Worm (Caenorhabditis elegans): Measurements from ENCODE around the gene ins-13.

ins-13 gene

ce11 chrII:5547442-5547894, 2.8 kb upstream of the ins-13 start, which contains the start of gene acdh-2:
Gene acdh-2 (minus strand): TSS chrII:5547492.
- peak; percentile 51 for TF ChIP-seq nhr-71 (tag; optimal IDR thresholded peaks at IDR 0.05)
- TF ChIP-seq egl-27 (tag; optimal IDR thresholded peaks at IDR 0.05): no peak
- TF ChIP-seq snu-23 (GFP tag; optimal IDR thresholded peaks at IDR 0.05): peak; percentile 22

- TF ChIP-seq C16A3.4 (tag; optimal IDR thresholded peaks at IDR 0.05) (peak; percentile 63), lin-13 (GFP tag; optimal IDR thresholded peaks at IDR 0.05) (peak; percentile 31), elt-2 (tag; optimal IDR thresholded peaks at IDR 0.05) (peak; percentile 77), lin-39 (tag; optimal IDR thresholded peaks at IDR 0.05) (peak; percentile 70), snu-23 (GFP tag; optimal IDR thresholded peaks at IDR 0.05) (peak; percentile 70), fos-1 (tag; optimal IDR thresholded peaks at IDR 0.05) (no peak), isw-1 (GFP tag; IDR thresholded peaks at IDR 0.05) (no peak), ceh-8 (GFP tag; optimal IDR thresholded peaks at IDR 0.05) (no peak), C04F5.9 (tag; optimal IDR thresholded peaks at IDR 0.05) (peak; percentile 57), lin-14 (GFP tag; optimal IDR thresholded peaks at IDR 0.05) (peak; percentile 32), nhr-20 (tag; optimal IDR thresholded peaks at IDR 0.05) (peak; percentile 77), pax-3 (tag; optimal IDR thresholded peaks at IDR 0.05) (no peak), fkh-4 (tag; optimal IDR thresholded peaks at IDR 0.05; ENCODE audit: borderline replicate concordance) (no peak), nhr-11 (tag; optimal IDR thresholded peaks at IDR 0.05) (no peak), grh-1 (GFP tag; IDR thresholded peaks at IDR 0.05) (no peak), dpl-1 (GFP tag; optimal IDR thresholded peaks at IDR 0.05) (peak; percentile 11 to 47 (median 25)), nhr-85 (tag) (peak; percentile 66), nhr-28 (tag; optimal IDR thresholded peaks at IDR 0.05) (no peak), hlh-4 (tag; optimal IDR thresholded peaks at IDR 0.05) (no peak), ama-1 (optimal IDR thresholded peaks at IDR 0.05) (peak; percentile 97), nhr-19 (GFP tag; conservative IDR thresholded peaks at IDR 0.05) (peak; percentile 82), skn-1 (tag; optimal IDR thresholded peaks at IDR 0.05) (peak; percentile 26), unc-62 (GFP tag; optimal IDR thresholded peaks at IDR 0.05) (no peak), ets-5 (GFP tag; IDR thresholded peaks at IDR 0.05) (no peak), pag-3 (tag; optimal IDR thresholded peaks at IDR 0.05; ENCODE audit: borderline replicate concordance, insufficient read depth) (no peak), fkh-8 (tag; optimal IDR thresholded peaks at IDR 0.05) (no peak), swsn-7 (tag; optimal IDR thresholded peaks at IDR 0.05) (peak; percentile 95), lsy-2 (tag; optimal IDR thresholded peaks at IDR 0.05) (peak; percentile 50 to 72), pqm-1 (tag; optimal IDR thresholded peaks at IDR 0.05) (no peak), nhr-71 (tag; optimal IDR thresholded peaks at IDR 0.05) (peak; percentile 79), hpl-2 (GFP tag; optimal IDR thresholded peaks at IDR 0.05) (no peak), unc-86 (tag; optimal IDR thresholded peaks at IDR 0.05) (no peak), F16B12.6 (tag; optimal IDR thresholded peaks at IDR 0.05) (peak; percentile 24), nhr-90 (tag; optimal IDR thresholded peaks at IDR 0.05; ENCODE audit: poor library complexity) (peak; percentile 69), snpc-4 (tag; optimal IDR thresholded peaks at IDR 0.05) (peak; percentile 98), nhr-47 (tag; optimal IDR thresholded peaks at IDR 0.05) (peak; percentile 53), xbp-1 (tag; optimal IDR thresholded peaks at IDR 0.05) (peak; percentile 27), unc-30 (tag; optimal IDR thresholded peaks at IDR 0.05) (no peak), ztf-4 (tag; optimal IDR thresholded peaks at IDR 0.05) (peak; percentile 37), lin-35 (GFP tag; optimal IDR thresholded peaks at IDR 0.05) (peak; percentile 15 to 59), blmp-1 (tag; optimal IDR thresholded peaks at IDR 0.05) (no peak), ceh-82 (tag; optimal IDR thresholded peaks at IDR 0.05) (peak in 1 of 3 experiments; percentile 29), efl-1 (optimal IDR thresholded peaks at IDR 0.05) (peak; percentile 33 to 37), efl-1 (GFP tag; optimal IDR thresholded peaks at IDR 0.05 in 1 of 2) (peak in 1 of 2 experiments; percentile 91), jun-1 (tag; optimal IDR thresholded peaks at IDR 0.05) (peak; percentile 58), mdl-1 (tag; optimal IDR thresholded peaks at IDR 0.05) (peak in 1 of 2 experiments; percentile 46), zag-1 (tag; optimal IDR thresholded peaks at IDR 0.05) (no peak), tlp-1 (tag; optimal IDR thresholded peaks at IDR 0.05) (no peak), ceh-63 (GFP tag; optimal IDR thresholded peaks at IDR 0.05) (no peak), C34B4.2 (tag; optimal IDR thresholded peaks at IDR 0.05) (no peak)
These were observed 534 bp downstream of the ins-13 start for ce11 chrII:5544145-5544515.
